Fruit fly (Drosophila melanogaster) whole organism, embryonic: ENCODE results near the gene CG9747.

Source experiments
- Bgb ChIP-seq: fragments of 200-800 bp; sonication (Bioruptor generic); IDR thresholded peaks from 2 replicates; pipeline ENCODE4 v1.3.6; 2022; ENCODE audit warnings: missing biosample characterization, missing genetic modification characterization; ENCODE audit not compliant: partially characterized antibody
- BtbVII ChIP-seq: fragments of 200-800 bp; sonication (Bioruptor generic); optimal IDR thresholded peaks from 3 replicates; lab custom pipeline; 2017; ENCODE audit warnings: missing biosample characterization, mild to moderate bottlenecking, missing genetic modification characterization
- CG1024 ChIP-seq: fragments of 200-800 bp; sonication (Bioruptor generic); IDR thresholded peaks from 2 replicates; pipeline ENCODE4 v1.3.6; 2022; ENCODE audit warnings: missing biosample characterization, missing genetic modification characterization
- CG10267 ChIP-seq: fragments of 200-800 bp; sonication (Bioruptor generic); optimal IDR thresholded peaks from 2 replicates; lab custom pipeline; 2018; ENCODE audit warnings: missing biosample characterization, mild to moderate bottlenecking, missing genetic modification characterization, moderate library complexity
- CG10543 ChIP-seq: fragments of 200-800 bp; sonication (Bioruptor generic); optimal IDR thresholded peaks from 3 replicates; lab custom pipeline; 2017; ENCODE audit warnings: missing biosample characterization, mild to moderate bottlenecking, missing genetic modification characterization, moderate library complexity
- CG12155 ChIP-seq: fragments of 200-800 bp; sonication (Bioruptor generic); optimal IDR thresholded peaks from 3 replicates; lab custom pipeline; 2016; ENCODE audit warnings: missing biosample characterization, missing genetic modification characterization
- CG12744 ChIP-seq: fragments of 200-800 bp; sonication (Bioruptor generic); optimal IDR thresholded peaks from 2 replicates; lab custom pipeline; 2016; ENCODE audit warnings: missing biosample characterization, missing genetic modification characterization
- CG12769 ChIP-seq: fragments of 200-800 bp; sonication (Bioruptor generic); optimal IDR thresholded peaks from 2 replicates; lab custom pipeline; 2019; ENCODE audit warnings: missing biosample characterization, mild to moderate bottlenecking, missing genetic modification characterization, moderate library complexity
- CG12942 ChIP-seq: fragments of 200-800 bp; sonication (Bioruptor generic); optimal IDR thresholded peaks from 3 replicates; lab custom pipeline; 2016; ENCODE audit warnings: missing biosample characterization, missing genetic modification characterization
- CG15269 ChIP-seq: fragments of 200-800 bp; sonication (Bioruptor generic); optimal IDR thresholded peaks from 2 replicates; lab custom pipeline; 2018; ENCODE audit warnings: missing biosample characterization, mild to moderate bottlenecking, missing genetic modification characterization, moderate library complexity
- CG1602 ChIP-seq: fragments of 200-800 bp; sonication (Bioruptor generic); optimal IDR thresholded peaks from 3 replicates; lab custom pipeline; 2016; ENCODE audit warnings: missing biosample characterization, missing genetic modification characterization
- CG17612 ChIP-seq: fragments of 200-800 bp; sonication (Bioruptor generic); IDR thresholded peaks from 2 replicates; pipeline ENCODE4 v1.3.6; 2022; ENCODE audit warnings: missing biosample characterization, missing genetic modification characterization
- CG2202 ChIP-seq: fragments of 200-800 bp; sonication (Bioruptor generic); optimal IDR thresholded peaks from 2 replicates; lab custom pipeline; 2018; ENCODE audit warnings: missing biosample characterization, mild to moderate bottlenecking, missing genetic modification characterization
- CG2712 ChIP-seq: fragments of 200-800 bp; optimal IDR thresholded peaks from 3 replicates; lab custom pipeline; 2019; ENCODE audit warnings: missing biosample characterization, mild to moderate bottlenecking, missing genetic modification characterization, moderate library complexity
- CG2889 ChIP-seq: fragments of 200-800 bp; sonication (Bioruptor generic); IDR thresholded peaks from 3 replicates; pipeline ENCODE4 v1.3.6; 2022; ENCODE audit warnings: missing biosample characterization, missing genetic modification characterization
- CG30020 ChIP-seq: fragments of 200-800 bp; optimal IDR thresholded peaks from 2 replicates; lab custom pipeline; 2019; ENCODE audit warnings: missing biosample characterization, mild to moderate bottlenecking, missing genetic modification characterization, moderate library complexity
- CG3281 ChIP-seq: fragments of 200-800 bp; sonication (Bioruptor generic); optimal IDR thresholded peaks from 3 replicates; lab custom pipeline; 2017; ENCODE audit warnings: missing biosample characterization, mild to moderate bottlenecking, missing genetic modification characterization
- CG33557 ChIP-seq: fragments of 200-800 bp; sonication (Bioruptor generic); optimal IDR thresholded peaks from 2 replicates; lab custom pipeline; 2019; ENCODE audit warnings: missing biosample characterization, mild to moderate bottlenecking, missing genetic modification characterization, moderate library complexity
- CG3838 ChIP-seq: fragments of 200-800 bp; sonication (Bioruptor generic); optimal IDR thresholded peaks from 3 replicates; lab custom pipeline; 2016; ENCODE audit warnings: missing biosample characterization, missing genetic modification characterization
- CG7357 ChIP-seq: fragments of 200-800 bp; sonication (Bioruptor generic); IDR thresholded peaks from 3 replicates; pipeline ENCODE4 v1.3.6; 2022; ENCODE audit warnings: missing biosample characterization, missing genetic modification characterization
- CG8089 ChIP-seq: fragments of 200-800 bp; sonication (Bioruptor generic); optimal IDR thresholded peaks from 3 replicates; lab custom pipeline; 2016; ENCODE audit warnings: missing biosample characterization, missing genetic modification characterization
- CG9437 ChIP-seq: fragments of 200-800 bp; sonication (Bioruptor generic); optimal IDR thresholded peaks from 2 replicates; lab custom pipeline; 2018; ENCODE audit warnings: missing biosample characterization, mild to moderate bottlenecking, missing genetic modification characterization
- CG9609 ChIP-seq: fragments of 200-800 bp; sonication (Bioruptor generic); optimal IDR thresholded peaks from 3 replicates; lab custom pipeline; 2016; ENCODE audit warnings: missing biosample characterization, missing genetic modification characterization
- D19A ChIP-seq: fragments of 200-800 bp; optimal IDR thresholded peaks from 3 replicates; lab custom pipeline; 2019; ENCODE audit warnings: missing biosample characterization, mild to moderate bottlenecking, missing genetic modification characterization, moderate library complexity
- Dek ChIP-seq: fragments of 200-800 bp; sonication (Bioruptor generic); optimal IDR thresholded peaks from 3 replicates; lab custom pipeline; 2019; ENCODE audit warnings: missing biosample characterization, mild to moderate bottlenecking, missing genetic modification characterization, moderate library complexity
- Gug ChIP-seq: fragments of 200-800 bp; sonication (Bioruptor generic); IDR thresholded peaks from 4 replicates; pipeline ENCODE4 v1.3.6; 2022; ENCODE audit warnings: missing biosample characterization, missing genetic modification characterization
- HLH3B ChIP-seq: fragments of 200-800 bp; sonication (Bioruptor generic); IDR thresholded peaks from 2 replicates; pipeline ENCODE4 v1.3.6; 2022; ENCODE audit warnings: missing biosample characterization, missing genetic modification characterization
- HLHmδ ChIP-seq: fragments of 200-800 bp; sonication (Bioruptor generic); optimal IDR thresholded peaks from 2 replicates; lab custom pipeline; 2018; ENCODE audit warnings: missing biosample characterization, mild to moderate bottlenecking, missing genetic modification characterization, moderate library complexity
- Hr39 ChIP-seq: fragments of >200 bp; optimal IDR thresholded peaks from 2 replicates; lab custom pipeline; 2017
- Lhr ChIP-seq: fragments of 200-800 bp; sonication (Bioruptor generic); optimal IDR thresholded peaks from 3 replicates; lab custom pipeline; 2017; ENCODE audit warnings: mild to moderate bottlenecking, missing biosample characterization, missing genetic modification reagents, missing genetic modification characterization
- Lim3 ChIP-seq: fragments of 200-800 bp; sonication (Bioruptor generic); IDR thresholded peaks from 2 replicates; pipeline ENCODE4 v1.3.6; 2022; ENCODE audit warnings: missing biosample characterization, missing genetic modification characterization
- MBD-R2 ChIP-seq: fragments of 200-800 bp; sonication (Bioruptor generic); IDR thresholded peaks from 2 replicates; pipeline ENCODE4 v1.3.6; 2022; ENCODE audit warnings: missing biosample characterization, missing genetic modification characterization
- NC2α ChIP-seq: fragments of 200-800 bp; sonication (Bioruptor generic); optimal IDR thresholded peaks from 2 replicates; lab custom pipeline; 2016; ENCODE audit warnings: missing biosample characterization, missing genetic modification characterization
- Nf-YC ChIP-seq: fragments of 200-800 bp; optimal IDR thresholded peaks from 3 replicates; lab custom pipeline; 2019; ENCODE audit warnings: missing biosample characterization, mild to moderate bottlenecking, missing genetic modification characterization, moderate library complexity
- Tbp ChIP-seq: fragments of >200 bp; optimal IDR thresholded peaks from 2 replicates; lab custom pipeline; 2018; ENCODE audit warnings: missing biosample characterization, missing genetic modification characterization
- Xrp1 ChIP-seq: fragments of 200-800 bp; sonication (Bioruptor generic); IDR thresholded peaks from 2 replicates; pipeline ENCODE4 v1.3.6; 2022; ENCODE audit warnings: missing biosample characterization, missing genetic modification characterization
- bab2 ChIP-seq: fragments of 200-800 bp; sonication (Bioruptor generic); optimal IDR thresholded peaks from 2 replicates; lab custom pipeline; 2016; ENCODE audit warnings: missing biosample characterization, missing genetic modification characterization
- cato ChIP-seq: fragments of 200-800 bp; sonication (Bioruptor generic); optimal IDR thresholded peaks from 2 replicates; lab custom pipeline; 2016; ENCODE audit warnings: missing biosample characterization, missing genetic modification characterization, borderline replicate concordance
- chinmo ChIP-seq: fragments of 200-800 bp; sonication (Bioruptor generic); IDR thresholded peaks from 4 replicates; pipeline ENCODE4 v1.3.6; 2022; ENCODE audit warnings: missing biosample characterization, missing genetic modification characterization; ENCODE audit not compliant: partially characterized antibody
- dan ChIP-seq: fragments of 200-800 bp; sonication (Bioruptor generic); IDR thresholded peaks from 2 replicates; pipeline ENCODE4 v1.3.6; 2022; ENCODE audit warnings: missing biosample characterization, missing genetic modification characterization
- eyg ChIP-seq: fragments of 200-800 bp; sonication (Bioruptor generic); optimal IDR thresholded peaks from 3 replicates; lab custom pipeline; 2016; ENCODE audit warnings: missing biosample characterization, missing genetic modification characterization
- hb ChIP-seq: fragments of 200-800 bp; sonication (Bioruptor generic); IDR thresholded peaks from 3 replicates; pipeline ENCODE4 v1.3.6; 2022; ENCODE audit warnings: missing biosample characterization, missing genetic modification characterization; ENCODE audit not compliant: partially characterized antibody
- insv ChIP-seq, 2 experiments: fragments of 200-800 bp; sonication (Bioruptor generic); optimal IDR thresholded peaks; 3 replicates each; lab custom pipeline; 2016 to 2018; ENCODE audit warnings: missing biosample characterization in 2 of 2, missing genetic modification characterization in 2 of 2
- inv ChIP-seq: fragments of 200-800 bp; sonication (Bioruptor generic); IDR thresholded peaks from 2 replicates; pipeline ENCODE4 v1.3.6; 2022; ENCODE audit warnings: missing biosample characterization, missing genetic modification characterization; ENCODE audit not compliant: partially characterized antibody
- jing ChIP-seq: fragments of 200-800 bp; sonication (Bioruptor generic); optimal IDR thresholded peaks from 2 replicates; lab custom pipeline; 2018; ENCODE audit warnings: missing biosample characterization, mild to moderate bottlenecking, missing genetic modification characterization
- lilli ChIP-seq: fragments of 200-800 bp; sonication (Bioruptor generic); optimal IDR thresholded peaks from 3 replicates; lab custom pipeline; 2016; ENCODE audit warnings: missing biosample characterization, missing genetic modification characterization
- maf-S ChIP-seq: fragments of 200-800 bp; sonication (Bioruptor generic); optimal IDR thresholded peaks from 2 replicates; lab custom pipeline; 2016; ENCODE audit warnings: missing biosample characterization, missing genetic modification characterization
- mam ChIP-seq: fragments of 200-800 bp; sonication (Bioruptor generic); optimal IDR thresholded peaks from 3 replicates; lab custom pipeline; 2016; ENCODE audit warnings: missing biosample characterization, missing genetic modification characterization
- peb ChIP-seq: fragments of 200-800 bp; sonication (Bioruptor generic); IDR thresholded peaks from 2 replicates; pipeline ENCODE4 v1.3.6; 2022; ENCODE audit warnings: missing biosample characterization, missing genetic modification characterization
- run ChIP-seq: fragments of 200-800 bp; sonication (Bioruptor generic); optimal IDR thresholded peaks from 3 replicates; lab custom pipeline; 2018; ENCODE audit warnings: missing biosample characterization, mild to moderate bottlenecking, missing genetic modification characterization
- sens ChIP-seq: fragments of 200-800 bp; sonication (Bioruptor generic); peaks from one replicate; lab custom pipeline; 2016; ENCODE audit warnings: missing biosample characterization, missing genetic modification characterization
- sr ChIP-seq: fragments of 200-800 bp; sonication (Bioruptor generic); IDR thresholded peaks from 3 replicates; pipeline ENCODE4 v1.3.6; 2022; ENCODE audit warnings: missing biosample characterization, missing genetic modification characterization

The CG9747 gene

dm6 chr3R:30195606-30196049 lies 4.6 kb upstream of the CG9747 start (continued):
- TF ChIP-seq CG10267 (tag; lab: Kevin White, UChicago) (no peak), HLH3B (GFP tag; lab: Robert Waterston, UW) (no peak), CG10543 (GFP tag; lab: Kevin White, UChicago) (peak; percentile 67), CG12744 (peak; percentile 2), CG12769 (tag; lab: Kevin White, UChicago) (peak; percentile 65), hb (GFP tag; lab: Robert Waterston, UW) (no peak), CG33557 (no peak), Lhr (GFP tag; lab: Kevin White, UChicago) (peak; percentile 20), chinmo (GFP tag; lab: Robert Waterston, UW) (peak; percentile 31; the same call in 1 of the 4 replicates), CG1602 (GFP tag; lab: Kevin White, UChicago) (no peak), Xrp1 (GFP tag; lab: Robert Waterston, UW) (peak; percentile 43; the same call in 1 of the 2 replicates), run (tag; lab: Kevin White, UChicago) (no peak), CG9437 (no peak), jing (GFP tag; lab: Kevin White, UChicago) (no peak), D19A (no peak), CG9609 (GFP tag; lab: Kevin White, UChicago) (peak; percentile 13), CG8089 (GFP tag; lab: Kevin White, UChicago) (no peak), CG12942 (GFP tag; lab: Kevin White, UChicago) (peak; percentile 24), Hr39 (lab: Kevin White, UChicago) (no peak), CG2202 (tag; lab: Kevin White, UChicago) (no peak), eyg (peak; percentile 33), CG2889 (GFP tag; lab: Robert Waterston, UW) (0 out of 3 replicates have a peak, but pooled peaks have one; percentile 4), dan (GFP tag; lab: Robert Waterston, UW) (no peak), CG15269 (tag; lab: Kevin White, UChicago) (peak; percentile 48), CG2712 (tag; lab: Kevin White, UChicago) (peak; percentile 25), sr (no peak), peb (GFP tag; lab: Robert Waterston, UW) (0 out of 2 replicates have a peak, but pooled peaks have one; percentile 17), Bgb (peak; percentile 35; the same call in 1 of the 2 replicates), Lim3 (GFP tag; lab: Robert Waterston, UW) (no peak), Dek (peak; percentile 46), mam (no peak), cato (no peak), lilli (GFP tag; lab: Kevin White, UChicago) (peak; percentile 67), CG17612 (GFP tag; lab: Robert Waterston, UW) (peak; percentile 35; the same call in 1 of the 2 replicates), insv (GFP tag; optimal IDR thresholded peaks at IDR 0.05; lab: Kevin White, UChicago) (no peak), Tbp (GFP tag; lab: Kevin White, UChicago) (no peak), inv (GFP tag; lab: Robert Waterston, UW) (no peak), CG3281 (GFP tag; lab: Kevin White, UChicago) (peak; percentile 57), MBD-R2 (GFP tag; lab: Robert Waterston, UW) (peak; percentile 66), bab2 (GFP tag; lab: Kevin White, UChicago) (no peak), NC2α (no peak), CG12155 (GFP tag; lab: Kevin White, UChicago) (peak; percentile 7), sens (GFP tag; lab: Kevin White, UChicago) (no peak), CG7357 (GFP tag; lab: Robert Waterston, UW) (no peak), Gug (peak; percentile 59; the same call in 2 of the 4 replicates), maf-S (GFP tag; lab: Kevin White, UChicago) (no peak), BtbVII (GFP tag; lab: Kevin White, UChicago) (no peak), Nf-YC (tag; lab: Kevin White, UChicago) (peak; percentile 53), CG1024 (no peak), HLHmδ (GFP tag; lab: Kevin White, UChicago) (no peak), CG3838 (GFP tag; lab: Kevin White, UChicago) (no peak), CG30020 (tag; lab: Kevin White, UChicago) (no peak)
